Fruit fly (Drosophila melanogaster) whole organism, embryonic: ENCODE results near the gene gNacalpha.

Source experiments
- ATbp ChIP-seq: fragments of 200-800 bp; sonication (Bioruptor generic); optimal IDR thresholded peaks from 2 replicates; lab custom pipeline; 2017; ENCODE audit warnings: missing biosample characterization, mild to moderate bottlenecking, missing genetic modification characterization, missing genetic modification reagents
- Abd-B ChIP-seq: fragments of 200-800 bp; sonication (Bioruptor generic); optimal IDR thresholded peaks from 2 replicates; lab custom pipeline; 2018; ENCODE audit warnings: missing biosample characterization, mild to moderate bottlenecking, missing genetic modification characterization, moderate library complexity
- CG10565 ChIP-seq: fragments of 200-800 bp; sonication (Bioruptor generic); optimal IDR thresholded peaks from 3 replicates; lab custom pipeline; 2016; ENCODE audit warnings: missing biosample characterization, mild to moderate bottlenecking, missing genetic modification characterization
- CG11093 ChIP-seq: fragments of 200-800 bp; sonication (Bioruptor generic); IDR thresholded peaks from 3 replicates; pipeline ENCODE4 v1.3.6; 2022; ENCODE audit warnings: missing biosample characterization, missing genetic modification characterization
- CG12155 ChIP-seq: fragments of 200-800 bp; sonication (Bioruptor generic); optimal IDR thresholded peaks from 3 replicates; lab custom pipeline; 2016; ENCODE audit warnings: missing biosample characterization, missing genetic modification characterization
- CG14014 ChIP-seq: fragments of 200-800 bp; sonication (Bioruptor generic); IDR thresholded peaks from 2 replicates; pipeline ENCODE4 v1.3.6; 2022; ENCODE audit warnings: missing biosample characterization, missing genetic modification characterization
- CG17361 ChIP-seq: fragments of 200-800 bp; sonication (Bioruptor generic); IDR thresholded peaks from 3 replicates; pipeline ENCODE4 v1.3.6; 2022; ENCODE audit warnings: missing biosample characterization, missing genetic modification characterization
- CG2678 ChIP-seq: fragments of 200-800 bp; sonication (Bioruptor generic); optimal IDR thresholded peaks from 3 replicates; lab custom pipeline; 2019; ENCODE audit warnings: missing biosample characterization, mild to moderate bottlenecking, missing genetic modification characterization, moderate library complexity
- CG3847 ChIP-seq: fragments of 200-800 bp; sonication (Bioruptor generic); IDR thresholded peaks from 2 replicates; pipeline ENCODE4 v1.3.6; 2022; ENCODE audit warnings: missing biosample characterization, missing genetic modification characterization
- CG42726 ChIP-seq: fragments of 200-800 bp; sonication (Bioruptor generic); IDR thresholded peaks from 2 replicates; pipeline ENCODE4 v1.3.6; 2022; ENCODE audit warnings: missing biosample characterization, missing genetic modification characterization; ENCODE audit not compliant: partially characterized antibody
- CG4360 ChIP-seq: fragments of 200-800 bp; sonication (Bioruptor generic); IDR thresholded peaks from 2 replicates; pipeline ENCODE4 v1.3.6; 2022; ENCODE audit warnings: missing biosample characterization, missing genetic modification characterization
- CG4424 ChIP-seq: fragments of 200-800 bp; sonication (Bioruptor generic); optimal IDR thresholded peaks from 3 replicates; lab custom pipeline; 2016; ENCODE audit warnings: missing biosample characterization, missing genetic modification characterization
- CG4707 ChIP-seq: fragments of 200-800 bp; sonication (Bioruptor generic); optimal IDR thresholded peaks from 2 replicates; lab custom pipeline; 2018; ENCODE audit warnings: missing biosample characterization, mild to moderate bottlenecking, missing genetic modification characterization, moderate library complexity
- CG6765 ChIP-seq: fragments of 200-800 bp; sonication (Bioruptor generic); optimal IDR thresholded peaks from 3 replicates; lab custom pipeline; 2017; ENCODE audit warnings: missing biosample characterization, mild to moderate bottlenecking, missing genetic modification characterization
- CG7357 ChIP-seq: fragments of 200-800 bp; sonication (Bioruptor generic); IDR thresholded peaks from 3 replicates; pipeline ENCODE4 v1.3.6; 2022; ENCODE audit warnings: missing biosample characterization, missing genetic modification characterization
- CG7372 ChIP-seq: fragments of 200-800 bp; sonication (Bioruptor generic); IDR thresholded peaks from 2 replicates; pipeline ENCODE4 v1.3.6; 2022; ENCODE audit warnings: missing biosample characterization, missing genetic modification characterization
- CG7839 ChIP-seq: fragments of 200-800 bp; sonication (Bioruptor generic); optimal IDR thresholded peaks from 3 replicates; lab custom pipeline; 2018; ENCODE audit warnings: missing biosample characterization, mild to moderate bottlenecking, missing genetic modification characterization, moderate library complexity
- CG8281 ChIP-seq: fragments of 200-800 bp; sonication (Bioruptor generic); optimal IDR thresholded peaks from 2 replicates; lab custom pipeline; 2018; ENCODE audit warnings: missing biosample characterization, mild to moderate bottlenecking, missing genetic modification characterization, moderate library complexity
- CG8944 ChIP-seq: fragments of 200-800 bp; sonication (Bioruptor generic); optimal IDR thresholded peaks from 3 replicates; lab custom pipeline; 2016; ENCODE audit warnings: missing biosample characterization, missing genetic modification characterization
- Doc2 ChIP-seq: fragments of 200-800 bp; sonication (Bioruptor generic); IDR thresholded peaks from 2 replicates; pipeline ENCODE4 v1.3.6; 2022; ENCODE audit warnings: missing biosample characterization, missing genetic modification characterization
- Doc3 ChIP-seq: fragments of 200-800 bp; sonication (Bioruptor generic); IDR thresholded peaks from 3 replicates; pipeline ENCODE4 v1.3.6; 2022; ENCODE audit warnings: missing biosample characterization, missing genetic modification characterization; ENCODE audit not compliant: partially characterized antibody
- E2f1 ChIP-seq: fragments of 200-800 bp; sonication (Bioruptor generic); IDR thresholded peaks from 2 replicates; pipeline ENCODE4 v1.3.6; 2022; ENCODE audit warnings: missing biosample characterization, missing genetic modification characterization
- Fer1 ChIP-seq: fragments of 200-800 bp; sonication (Bioruptor generic); optimal IDR thresholded peaks from 2 replicates; lab custom pipeline; 2017; ENCODE audit warnings: missing biosample characterization, mild to moderate bottlenecking, missing genetic modification characterization
- H15 ChIP-seq: fragments of 200-800 bp; sonication (Bioruptor generic); IDR thresholded peaks from 3 replicates; pipeline ENCODE4 v1.3.6; 2022; ENCODE audit warnings: missing biosample characterization, missing genetic modification characterization
- Hr51 ChIP-seq, 2 experiments: fragments of 200-800 bp; sonication (Bioruptor generic); optimal IDR thresholded peaks; 2 replicates in 1 of 2; 3 replicates in 1 of 2; lab custom pipeline; 2016 to 2018; ENCODE audit warnings: missing biosample characterization in 2 of 2, missing genetic modification characterization in 2 of 2, mild to moderate bottlenecking in 1 of 2, moderate library complexity in 1 of 2
- Kr ChIP-seq: fragments of 200-800 bp; sonication (Bioruptor generic); optimal IDR thresholded peaks from 2 replicates; lab custom pipeline; 2017; ENCODE audit warnings: missing biosample characterization, mild to moderate bottlenecking, missing genetic modification characterization
- Lhr ChIP-seq: fragments of 200-800 bp; sonication (Bioruptor generic); optimal IDR thresholded peaks from 3 replicates; lab custom pipeline; 2017; ENCODE audit warnings: mild to moderate bottlenecking, missing biosample characterization, missing genetic modification reagents, missing genetic modification characterization
- Nf-YC ChIP-seq: fragments of 200-800 bp; optimal IDR thresholded peaks from 3 replicates; lab custom pipeline; 2019; ENCODE audit warnings: missing biosample characterization, mild to moderate bottlenecking, missing genetic modification characterization, moderate library complexity
- Oli ChIP-seq: fragments of 200-800 bp; sonication (Bioruptor generic); optimal IDR thresholded peaks from 2 replicates; lab custom pipeline; 2018; ENCODE audit warnings: missing biosample characterization, mild to moderate bottlenecking, missing genetic modification characterization, moderate library complexity
- PHDP ChIP-seq: fragments of 200-800 bp; sonication (Bioruptor generic); optimal IDR thresholded peaks from 3 replicates; lab custom pipeline; 2018; ENCODE audit warnings: missing biosample characterization, mild to moderate bottlenecking, missing genetic modification characterization, moderate library complexity
- Six4 ChIP-seq: fragments of 200-800 bp; sonication (Bioruptor generic); optimal IDR thresholded peaks from 2 replicates; lab custom pipeline; 2016; ENCODE audit warnings: missing biosample characterization, missing genetic modification characterization
- Xrp1 ChIP-seq: fragments of 200-800 bp; sonication (Bioruptor generic); IDR thresholded peaks from 2 replicates; pipeline ENCODE4 v1.3.6; 2022; ENCODE audit warnings: missing biosample characterization, missing genetic modification characterization
- al ChIP-seq: fragments of 200-800 bp; sonication (Bioruptor generic); IDR thresholded peaks from 2 replicates; pipeline ENCODE4 v1.3.6; 2022; ENCODE audit warnings: missing biosample characterization, missing genetic modification characterization
- bcd ChIP-seq: fragments of 200-800 bp; sonication (Bioruptor generic); optimal IDR thresholded peaks from 2 replicates; lab custom pipeline; 2017; ENCODE audit warnings: missing biosample characterization, mild to moderate bottlenecking, missing genetic modification characterization
- btn ChIP-seq: fragments of 200-800 bp; sonication (Bioruptor generic); optimal IDR thresholded peaks from 2 replicates; lab custom pipeline; 2016; ENCODE audit warnings: missing biosample characterization, missing genetic modification characterization
- chinmo ChIP-seq: fragments of 200-800 bp; sonication (Bioruptor generic); IDR thresholded peaks from 4 replicates; pipeline ENCODE4 v1.3.6; 2022; ENCODE audit warnings: missing biosample characterization, missing genetic modification characterization; ENCODE audit not compliant: partially characterized antibody
- dmrt11E ChIP-seq: fragments of 200-800 bp; sonication (Bioruptor generic); optimal IDR thresholded peaks from 3 replicates; lab custom pipeline; 2018; ENCODE audit warnings: missing biosample characterization, mild to moderate bottlenecking, missing genetic modification characterization, moderate library complexity
- dmrt99B ChIP-seq: fragments of 200-800 bp; sonication (Bioruptor generic); optimal IDR thresholded peaks from 2 replicates; lab custom pipeline; 2018; ENCODE audit warnings: missing biosample characterization, mild to moderate bottlenecking, missing genetic modification characterization, moderate library complexity
- eve ChIP-seq, 2 experiments: fragments of >200 bp; optimal IDR thresholded peaks; 2 replicates each; lab custom pipeline; 2017; ENCODE audit warnings: missing biosample characterization in 2 of 2, missing genetic modification characterization in 2 of 2
- gcm2 ChIP-seq: fragments of 200-800 bp; sonication (Bioruptor generic); optimal IDR thresholded peaks from 2 replicates; lab custom pipeline; 2016; ENCODE audit warnings: missing biosample characterization, missing genetic modification characterization
- gem ChIP-seq: fragments of 200-800 bp; sonication (Bioruptor generic); optimal IDR thresholded peaks from 2 replicates; lab custom pipeline; 2019; ENCODE audit warnings: missing biosample characterization, mild to moderate bottlenecking, missing genetic modification characterization, moderate library complexity
- ham ChIP-seq: fragments of 200-800 bp; sonication (Bioruptor generic); IDR thresholded peaks from 2 replicates; pipeline ENCODE4 v1.3.6; 2022; ENCODE audit warnings: missing biosample characterization, missing genetic modification characterization
- inv ChIP-seq: fragments of 200-800 bp; sonication (Bioruptor generic); IDR thresholded peaks from 2 replicates; pipeline ENCODE4 v1.3.6; 2022; ENCODE audit warnings: missing biosample characterization, missing genetic modification characterization; ENCODE audit not compliant: partially characterized antibody
- lmd ChIP-seq: fragments of 200-800 bp; sonication (Bioruptor generic); IDR thresholded peaks from 2 replicates; pipeline ENCODE4 v1.3.6; 2022; ENCODE audit warnings: missing biosample characterization, missing genetic modification characterization
- prd ChIP-seq, 3 experiments: fragments of >200 bp in 2 of 3; fragments of 200-800 bp in 1 of 3; sonication (Bioruptor generic) in 1 of 3; optimal IDR thresholded peaks in 2 of 3; IDR thresholded peaks in 1 of 3; 2 replicates in 2 of 3; 3 replicates in 1 of 3; pipeline versions ENCODE4 v1.3.6 to Lab custom; 2017 to 2022; ENCODE audit warnings: missing biosample characterization in 1 of 3, missing genetic modification characterization in 1 of 3
- sens ChIP-seq: fragments of 200-800 bp; sonication (Bioruptor generic); peaks from one replicate; lab custom pipeline; 2016; ENCODE audit warnings: missing biosample characterization, missing genetic modification characterization
- unpg ChIP-seq: fragments of 200-800 bp; sonication (Bioruptor generic); optimal IDR thresholded peaks from 3 replicates; lab custom pipeline; 2018; ENCODE audit warnings: missing biosample characterization, mild to moderate bottlenecking, missing genetic modification characterization, moderate library complexity
- vvl ChIP-seq: fragments of 200-800 bp; sonication (Bioruptor generic); IDR thresholded peaks from 2 replicates; pipeline ENCODE4 v1.3.6; 2022; ENCODE audit warnings: missing biosample characterization, missing genetic modification characterization

gNacalpha gene

dm6 chr2L:1070332-1070731 is 33.3 kb downstream of the gNacalpha start (continued):
- TF ChIP-seq dmrt99B: peak; percentile 28
- peak; percentile 68 for TF ChIP-seq dmrt11E (tag; lab: Kevin White, UChicago)
- TF ChIP-seq btn: no peak
- TF ChIP-seq Xrp1 (GFP tag; lab: Robert Waterston, UW): peak; percentile 73
- peak; percentile 39 for TF ChIP-seq CG7839 (tag; lab: Kevin White, UChicago)
- TF ChIP-seq vvl (GFP tag; lab: Robert Waterston, UW): peak; percentile 29; the same call in 1 of the 2 replicates
- TF ChIP-seq Six4 (GFP tag; lab: Kevin White, UChicago): no peak
- 0 out of 3 replicates have a peak, but pooled peaks have one; percentile 18 for TF ChIP-seq CG17361 (GFP tag; lab: Robert Waterston, UW)
- TF ChIP-seq Abd-B (GFP tag; lab: Kevin White, UChicago): peak; percentile 15

- TF ChIP-seq Kr (GFP tag; lab: Kevin White, UChicago): no peak
- TF ChIP-seq CG4707 (GFP tag; lab: Kevin White, UChicago): no peak
- TF ChIP-seq CG14014 (GFP tag; lab: Robert Waterston, UW): peak; percentile 53; the same call in 1 of the 2 replicates
- no peak for TF ChIP-seq H15 (GFP tag; lab: Robert Waterston, UW)
- TF ChIP-seq prd (optimal IDR thresholded peaks at IDR 0.05; lab: Kevin White, UChicago): no peak
- peak; percentile 43; the same call in 1 of the 3 replicates for TF ChIP-seq prd (GFP tag; IDR thresholded peaks at IDR 0.05; lab: Robert Waterston, UW)
- TF ChIP-seq CG7839 (tag; lab: Kevin White, UChicago): peak; percentile 34
- TF ChIP-seq E2f1 (GFP tag; lab: Robert Waterston, UW): 0 out of 2 replicates have a peak, but pooled peaks have one; percentile 15
- TF ChIP-seq Oli (tag; lab: Kevin White, UChicago): peak; percentile 4
- no peak for TF ChIP-seq CG10565 (GFP tag; lab: Kevin White, UChicago)
- peak; percentile 72 for TF ChIP-seq sens
- TF ChIP-seq Doc2: no peak
- TF ChIP-seq al: peak; percentile 27; the same call in 1 of the 2 replicates
- TF ChIP-seq chinmo (GFP tag; lab: Robert Waterston, UW): no peak
- no peak for TF ChIP-seq CG42726 (GFP tag; lab: Robert Waterston, UW)
- no peak for TF ChIP-seq Doc3 (GFP tag; lab: Robert Waterston, UW)
- peak; percentile 32; the same call in 1 of the 2 replicates for TF ChIP-seq CG7372 (GFP tag; lab: Robert Waterston, UW)
- no peak for TF ChIP-seq Fer1 (GFP tag; lab: Kevin White, UChicago)
- TF ChIP-seq CG7357 (GFP tag; lab: Robert Waterston, UW): 0 out of 3 replicates have a peak, but pooled peaks have one; percentile 20
- TF ChIP-seq CG3847 (GFP tag; lab: Robert Waterston, UW): 0 out of 2 replicates have a peak, but pooled peaks have one; percentile 45
- peak; percentile 46 for TF ChIP-seq gem (tag; lab: Kevin White, UChicago)
- TF ChIP-seq Lhr: no peak
- TF ChIP-seq CG2678 (tag; lab: Kevin White, UChicago): peak; percentile 58
- TF ChIP-seq Nf-YC (tag; lab: Kevin White, UChicago): no peak
- TF ChIP-seq PHDP (tag; lab: Kevin White, UChicago): peak; percentile 11
- TF ChIP-seq CG4424 (GFP tag; lab: Kevin White, UChicago): no peak
- peak; percentile 41; the same call in 1 of the 2 replicates for TF ChIP-seq lmd
- TF ChIP-seq CG12155 (GFP tag; lab: Kevin White, UChicago): peak; percentile 26
- peak; percentile 36; the same call in 1 of the 3 replicates for TF ChIP-seq CG11093 (GFP tag; lab: Robert Waterston, UW)
- no peak for TF ChIP-seq eve (GFP tag; optimal IDR thresholded peaks at IDR 0.05; lab: Kevin White, UChicago)
- peak; percentile 25 for TF ChIP-seq ATbp
- peak; percentile 12 for TF ChIP-seq bcd (GFP tag; lab: Kevin White, UChicago)
- peak; percentile 41 for TF ChIP-seq CG8281
- peak; percentile 16 for TF ChIP-seq CG8944 (GFP tag; lab: Kevin White, UChicago)
- TF ChIP-seq gcm2 (GFP tag; lab: Kevin White, UChicago): no peak
- no peak for TF ChIP-seq Hr51 (GFP tag; optimal IDR thresholded peaks at IDR 0.05; lab: Kevin White, UChicago)
- no peak for TF ChIP-seq inv (GFP tag; lab: Robert Waterston, UW)
- 0 out of 2 replicates have a peak, but pooled peaks have one; percentile 12 for TF ChIP-seq ham (GFP tag; lab: Robert Waterston, UW)
- no peak for TF ChIP-seq CG6765 (GFP tag; lab: Kevin White, UChicago)
- TF ChIP-seq CG4360 (GFP tag; lab: Robert Waterston, UW): no peak
- TF ChIP-seq unpg: peak; percentile 29
Measured at dm6 chr2L:1070941-1071340, 33.9 kb downstream of the gNacalpha start.
